Worm (Caenorhabditis elegans): Measurements from ENCODE around the gene tam-1.

The tam-1 gene

DNA sequence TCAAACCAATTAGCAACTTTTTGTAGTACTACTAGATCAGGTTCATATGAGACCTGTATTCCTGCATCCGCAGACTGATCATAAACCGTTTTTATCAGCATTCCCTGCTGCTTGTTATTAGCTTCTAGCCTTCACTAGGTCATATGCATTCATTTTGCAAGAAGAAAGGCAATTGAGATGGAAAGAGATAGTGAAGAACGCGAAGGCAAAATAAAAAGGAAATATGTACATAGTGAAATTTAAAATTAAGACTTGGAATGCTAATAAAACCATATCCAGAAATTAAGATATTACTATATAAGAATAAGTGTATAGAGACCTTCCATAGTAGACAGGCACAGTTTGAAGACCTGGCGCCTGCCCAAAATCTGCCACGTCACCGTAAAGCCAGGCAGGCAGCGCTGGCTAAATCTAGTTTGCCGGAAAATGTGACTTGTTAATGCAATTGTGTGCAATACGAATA lies 42.2 kb downstream of the tam-1 start, which contains the start of the genes C02E7.8 and srh-23:
C02E7.8 (minus strand) TSS at position 101 of the 463 bp plus-strand sequence.
srh-23 (plus strand) TSS at position 413 of the 463 bp plus-strand sequence.
- TF ChIP-seq T07F8.4 (tag; optimal IDR thresholded peaks at IDR 0.05) = no peak
- no peak for TF ChIP-seq ceh-40 (GFP tag; IDR thresholded peaks at IDR 0.05)
- no peak for TF ChIP-seq atf-7 (tag; optimal IDR thresholded peaks at IDR 0.05)
- no peak for TF ChIP-seq snpc-1.1 (tag; optimal IDR thresholded peaks at IDR 0.05; ENCODE audit: insufficient read depth)
- TF ChIP-seq let-526 (GFP tag; IDR thresholded peaks at IDR 0.05) = no peak
- TF ChIP-seq ztf-28 (GFP tag; IDR thresholded peaks at IDR 0.05) = no peak
- TF ChIP-seq athp-1 (tag; optimal IDR thresholded peaks at IDR 0.05) = no peak
- no peak for TF ChIP-seq F55B11.4 (tag; optimal IDR thresholded peaks at IDR 0.05; ENCODE audit: borderline replicate concordance, insufficient read depth)
- no peak for TF ChIP-seq ZK185.1 (tag; optimal IDR thresholded peaks at IDR 0.05; ENCODE audit: poor library complexity, severe bottlenecking)
- TF ChIP-seq F57C9.4 (tag; optimal IDR thresholded peaks at IDR 0.05) = no peak
- TF ChIP-seq madf-8 (GFP tag; conservative IDR thresholded peaks at IDR 0.05) = no peak
- no peak for TF ChIP-seq tbp1 (GFP tag; optimal IDR thresholded peaks at IDR 0.05)
- TF ChIP-seq Y79H2A.3 (GFP tag; conservative IDR thresholded peaks at IDR 0.05) = no peak
- no peak for TF ChIP-seq rec-8 (tag; optimal IDR thresholded peaks at IDR 0.05)
- no peak for TF ChIP-seq dpff-1 (tag; optimal IDR thresholded peaks at IDR 0.05)

ce11 chrV:4918664-4919257 lies 44.1 kb downstream of the tam-1 start, which contains the start of gene C02E7.6:
TSS of gene C02E7.6 (plus strand) at chrV:4919207.
- TF ChIP-seq snpc-3.4 (tag; optimal IDR thresholded peaks at IDR 0.05) (no peak), egl-18 (GFP tag; IDR thresholded peaks at IDR 0.05) (no peak), T26A5.8 (tag; optimal IDR thresholded peaks at IDR 0.05) (no peak), hsf-1 (GFP tag; IDR thresholded peaks at IDR 0.05) (0 out of 2 replicates have a peak, but pooled peaks have one; percentile 29), unc-130 (GFP tag; optimal IDR thresholded peaks at IDR 0.05) (no peak), Y95B8A.8 (GFP tag; IDR thresholded peaks at IDR 0.05) (no peak), madf-8 (GFP tag; conservative IDR thresholded peaks at IDR 0.05) (no peak)

DNA sequence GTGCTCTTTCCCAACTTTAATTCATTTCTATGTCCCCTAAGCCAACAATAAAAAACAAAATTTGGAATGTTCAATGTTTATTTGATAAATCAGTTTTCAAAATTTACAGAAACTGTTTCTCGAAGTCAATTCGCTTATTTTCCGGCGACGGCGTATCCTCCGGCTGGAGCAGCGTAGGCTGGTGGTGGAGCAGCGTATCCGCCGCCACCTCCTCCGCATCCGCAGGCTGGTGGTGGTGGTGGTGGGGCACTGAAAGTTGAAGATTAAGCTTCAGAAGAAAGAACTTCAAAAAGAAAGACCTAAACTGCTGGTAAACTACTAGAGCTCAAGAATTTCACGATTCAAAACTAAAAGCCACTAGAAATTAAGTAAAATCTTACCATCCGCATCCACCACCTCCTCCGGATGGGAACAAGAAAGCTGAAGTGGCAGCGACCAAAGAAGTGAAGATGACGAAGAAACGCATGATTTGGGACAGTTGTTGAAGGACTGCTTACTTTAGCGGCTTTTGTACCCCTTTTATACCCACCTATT lies 44.7 kb downstream of the tam-1 start, which contains the start of gene C02E7.7:
C02E7.7 (minus strand) TSS at position 484 of the 534 bp plus-strand sequence.
- TF ChIP-seq nhr-90 (tag; optimal IDR thresholded peaks at IDR 0.05) (no peak), madf-3 (GFP tag; IDR thresholded peaks at IDR 0.05) (no peak), egrh-3 (GFP tag; IDR thresholded peaks at IDR 0.05) (peak; percentile 46; the same call in 1 of the 2 replicates), F37B4.10 (GFP tag; IDR thresholded peaks at IDR 0.05) (no peak), hrde-1 (tag; optimal IDR thresholded peaks at IDR 0.05; ENCODE audit: borderline replicate concordance) (no peak), ceh-79 (tag; optimal IDR thresholded peaks at IDR 0.05) (no peak), dpl-1 (GFP tag; optimal IDR thresholded peaks at IDR 0.05) (no peak), ztf-18 (tag; optimal IDR thresholded peaks at IDR 0.05) (no peak), tlf-1 (GFP tag; optimal IDR thresholded peaks at IDR 0.05) (no peak), zfh-2 (GFP tag; conservative IDR thresholded peaks at IDR 0.05) (peak; percentile 74), mes-4 (tag; optimal IDR thresholded peaks at IDR 0.05) (no peak), nhr-27 (tag; optimal IDR thresholded peaks at IDR 0.05) (no peak)

DNA sequence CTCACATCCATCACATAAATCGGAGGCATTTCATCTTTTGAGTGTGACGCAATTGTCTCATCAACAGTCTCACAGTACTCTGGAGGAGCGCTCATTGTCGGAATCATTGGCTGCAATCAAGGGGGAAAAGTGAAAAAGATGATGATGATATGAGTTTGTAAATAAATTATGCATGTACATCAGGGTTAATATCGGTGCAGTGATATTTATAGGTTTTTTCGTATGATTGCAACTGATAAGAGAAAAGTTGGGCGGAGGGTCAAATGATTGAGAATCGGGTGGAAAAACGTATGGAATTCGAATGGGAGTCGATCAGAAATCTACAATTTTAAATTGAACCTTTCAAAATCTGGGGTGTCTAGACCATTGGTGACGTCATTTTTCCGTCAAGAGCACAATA lies 48.0 kb downstream of the tam-1 start, which contains the start of gene H23N18.6:
H23N18.6 (minus strand) TSS at position 201 of the 400 bp plus-strand sequence.
- TF ChIP-seq nhr-80 (tag; optimal IDR thresholded peaks at IDR 0.05) = peak; percentile 37
- no peak for TF ChIP-seq aptf-3 (GFP tag; IDR thresholded peaks at IDR 0.05)
- TF ChIP-seq hrde-1 (tag; optimal IDR thresholded peaks at IDR 0.05; ENCODE audit: borderline replicate concordance) = no peak

Measured in whole organism, young adult.